Worm (Caenorhabditis elegans) whole organism, L1 larva: ENCODE results near the gene pgph-1.
"Not testable (repeated sequence)": the region's sequence is repeated elsewhere in the genome, so short reads cannot be mapped to it uniquely, and the experiment has no call there.

ENCODE experiments used
- C16A3.4 ChIP-seq: fragments of 150-350 bp; optimal IDR thresholded peaks from 2 replicates; lab custom pipeline; 2014; ENCODE audit warnings: missing biosample characterization, missing genetic modification characterization
- C34B4.2 ChIP-seq: sonication (generic microtip); optimal IDR thresholded peaks from 2 replicates; lab custom pipeline; 2017; ENCODE audit warnings: mild to moderate bottlenecking, missing genetic modification characterization, missing compliant biosample characterization
- F16B12.6 ChIP-seq: fragments of 150-350 bp; optimal IDR thresholded peaks from 2 replicates; lab custom pipeline; 2014; ENCODE audit warnings: missing biosample characterization, missing genetic modification characterization
- alr-1 ChIP-seq: fragments of 200-800 bp; sonication (Bioruptor generic); optimal IDR thresholded peaks from 2 replicates; lab custom pipeline; 2018; ENCODE audit warnings: borderline replicate concordance, mild to moderate bottlenecking, missing genetic modification characterization, missing compliant biosample characterization
- blmp-1 ChIP-seq: fragments of 150-350 bp; optimal IDR thresholded peaks from 2 replicates; lab custom pipeline; 2014; ENCODE audit warnings: missing biosample characterization, missing genetic modification characterization
- ceh-63 ChIP-seq: fragments of 200-800 bp; sonication (Bioruptor generic); optimal IDR thresholded peaks from 2 replicates; lab custom pipeline; 2018; ENCODE audit warnings: mild to moderate bottlenecking, missing genetic modification characterization, missing compliant biosample characterization
- ceh-82 ChIP-seq, 3 experiments: fragments of 150-350 bp in 1 of 3; sonication (generic microtip) in 2 of 3; optimal IDR thresholded peaks; 2 replicates each; lab custom pipeline; 2014 to 2017; ENCODE audit warnings: missing biosample characterization in 3 of 3, missing genetic modification characterization in 3 of 3
- ceh-90 ChIP-seq: sonication (generic microtip); optimal IDR thresholded peaks from 2 replicates; lab custom pipeline; 2016; ENCODE audit warnings: missing genetic modification characterization, missing compliant biosample characterization
- dsc-1 ChIP-seq: sonication (generic microtip); optimal IDR thresholded peaks from 2 replicates; lab custom pipeline; 2016; ENCODE audit warnings: mild to moderate bottlenecking, missing genetic modification characterization, missing compliant biosample characterization
- efl-1 ChIP-seq, 4 experiments: fragments of 150-350 bp; optimal IDR thresholded peaks in 3 of 4; peaks in 1 of 4; 1 replicate in 1 of 4; 2 replicates in 3 of 4; lab custom pipeline; 2014; ENCODE audit warnings: missing biosample characterization in 2 of 4, missing genetic modification characterization in 2 of 4, missing genetic modification reagents in 2 of 4
- egl-13 ChIP-seq: sonication (generic microtip); optimal IDR thresholded peaks from 2 replicates; lab custom pipeline; 2016; ENCODE audit warnings: missing genotype, missing genetic modification reagents, missing genetic modification characterization, missing compliant biosample characterization
- elt-3 ChIP-seq, 6 experiments: fragments of 150-350 bp in 1 of 6; sonication (generic microtip); optimal IDR thresholded peaks; 2 replicates each; lab custom pipeline; 2017 to 2018; ENCODE audit warnings: missing biosample characterization in 6 of 6, missing genetic modification characterization in 6 of 6, inconsistent platforms in 1 of 6
- ets-5 ChIP-seq: fragments of 200-800 bp; sonication (Bioruptor generic); IDR thresholded peaks from 2 replicates; pipeline ENCODE4 v1.3.6; 2022; ENCODE audit warnings: missing genetic modification characterization, missing compliant biosample characterization
- fkh-10 ChIP-seq: sonication (generic microtip); optimal IDR thresholded peaks from 2 replicates; lab custom pipeline; 2017; ENCODE audit warnings: missing biosample characterization, missing genetic modification reagents, missing genetic modification characterization
- fkh-8 ChIP-seq: sonication (generic microtip); optimal IDR thresholded peaks from 2 replicates; lab custom pipeline; 2016; ENCODE audit warnings: mild to moderate bottlenecking, missing genetic modification characterization, missing compliant biosample characterization
- fos-1 ChIP-seq: fragments of 150-350 bp; optimal IDR thresholded peaks from 2 replicates; lab custom pipeline; 2014; ENCODE audit warnings: missing biosample characterization, missing genetic modification characterization
- grh-1 ChIP-seq: fragments of 200-800 bp; sonication (Bioruptor generic); IDR thresholded peaks from 2 replicates; pipeline ENCODE4 v1.3.6; 2022; ENCODE audit warnings: missing genetic modification reagents, missing genetic modification characterization, missing compliant biosample characterization
- hlh-4 ChIP-seq: sonication (generic microtip); optimal IDR thresholded peaks from 2 replicates; lab custom pipeline; 2016; ENCODE audit warnings: mild to moderate bottlenecking, missing genetic modification characterization, missing compliant biosample characterization
- lin-15B ChIP-seq: fragments of 150-350 bp; sonication (generic microtip); optimal IDR thresholded peaks from 3 replicates; lab custom pipeline; 2014; ENCODE audit warnings: missing biosample characterization, missing genetic modification characterization
- lin-39 ChIP-seq: fragments of 150-350 bp; optimal IDR thresholded peaks from 2 replicates; lab custom pipeline; 2014; ENCODE audit warnings: missing biosample characterization, missing genetic modification reagents, missing genetic modification characterization
- mab-9 ChIP-seq: fragments of 200-800 bp; sonication (Bioruptor generic); IDR thresholded peaks from 2 replicates; pipeline ENCODE4 v1.3.6; 2022; ENCODE audit warnings: missing genetic modification reagents, missing genetic modification characterization, missing compliant biosample characterization
- nhr-19 ChIP-seq: fragments of 200-800 bp; sonication (Bioruptor generic); conservative IDR thresholded peaks from 2 replicates; pipeline ENCODE4 v1.3.6; 2022; ENCODE audit warnings: missing genetic modification characterization, missing compliant biosample characterization
- nhr-47 ChIP-seq: sonication (generic microtip); optimal IDR thresholded peaks from 2 replicates; lab custom pipeline; 2016; ENCODE audit warnings: mild to moderate bottlenecking, missing genetic modification characterization, moderate library complexity, missing compliant biosample characterization
- nhr-71 ChIP-seq: sonication (generic microtip); optimal IDR thresholded peaks from 2 replicates; lab custom pipeline; 2016; ENCODE audit warnings: mild to moderate bottlenecking, missing genetic modification characterization, moderate library complexity, missing compliant biosample characterization
- pax-3 ChIP-seq: fragments of 200-800 bp; sonication (Bioruptor generic); optimal IDR thresholded peaks from 2 replicates; lab custom pipeline; 2018; ENCODE audit warnings: mild to moderate bottlenecking, missing genetic modification characterization, moderate library complexity, missing compliant biosample characterization
- rnt-1 ChIP-seq: sonication (generic microtip); optimal IDR thresholded peaks from 2 replicates; lab custom pipeline; 2016; ENCODE audit warnings: mild to moderate bottlenecking, missing genetic modification characterization, moderate library complexity, missing compliant biosample characterization
- skn-1 ChIP-seq: fragments of 150-350 bp; optimal IDR thresholded peaks from 2 replicates; lab custom pipeline; 2014; ENCODE audit warnings: missing biosample characterization, missing genetic modification characterization
- snu-23 ChIP-seq: sonication (generic microtip); optimal IDR thresholded peaks from 2 replicates; lab custom pipeline; 2016; ENCODE audit warnings: missing genetic modification characterization, missing compliant biosample characterization
- sox-4 ChIP-seq: sonication (generic microtip); optimal IDR thresholded peaks from 2 replicates; lab custom pipeline; 2016; ENCODE audit warnings: missing genetic modification characterization, missing compliant biosample characterization
- swsn-7 ChIP-seq: sonication (generic microtip); optimal IDR thresholded peaks from 2 replicates; lab custom pipeline; 2016; ENCODE audit warnings: missing genetic modification characterization, missing compliant biosample characterization
- tlp-1 ChIP-seq: fragments of 150-350 bp; optimal IDR thresholded peaks from 2 replicates; lab custom pipeline; 2014; ENCODE audit warnings: missing biosample characterization, missing genetic modification characterization
- ztf-11 ChIP-seq, 2 experiments: sonication (generic microtip); optimal IDR thresholded peaks; 2 replicates each; lab custom pipeline; 2016 to 2017; ENCODE audit warnings: missing genetic modification characterization in 2 of 2, missing biosample characterization in 1 of 2, missing compliant biosample characterization in 1 of 2

Gene pgph-1

ce11 chrV:5755203-5755693, 1.9 kb upstream of the pgph-1 start, which contains the start of gene K09H11.11:
Gene K09H11.11 (minus strand): TSS chrV:5755253.
- not testable (repeated sequence) for TF ChIP-seq ceh-82 (tag; optimal IDR thresholded peaks at IDR 0.05; lab: Kevin White, UChicago); sox-4 (tag; lab: Kevin White, UChicago); rnt-1

- TF ChIP-seq mab-9 (GFP tag; lab: Robert Waterston, UW) (no peak), F16B12.6 (tag; lab: Kevin White, UChicago) (no peak), grh-1 (GFP tag; lab: Robert Waterston, UW) (no peak), efl-1 (optimal IDR thresholded peaks at IDR 0.05; lab: Kevin White, UChicago) (no peak), efl-1 (GFP tag; optimal IDR thresholded peaks at IDR 0.05 in 1 of 2; lab: Kevin White, UChicago) (peak in 1 of 2 experiments; percentile 18), fos-1 (tag; lab: Kevin White, UChicago) (no peak), swsn-7 (no peak), ceh-63 (no peak)
Measured at ce11 chrV:5747519-5747918, 5.8 kb downstream of the pgph-1 start, which contains the start of gene acds-10. Gene acds-10 (plus strand): TSS chrV:5747819.

- no peak for TF ChIP-seq nhr-19 (GFP tag; lab: Robert Waterston, UW)
- no peak for TF ChIP-seq swsn-7
- peak; percentile 77 for TF ChIP-seq ceh-63
- TF ChIP-seq, all 84 proteins: peak for 1
Measured at ce11 chrV:5746237-5746636, 7.1 kb downstream of the pgph-1 start.

- TF ChIP-seq tlp-1 (tag; lab: Kevin White, UChicago) (no peak), nhr-47 (tag; lab: Kevin White, UChicago) (peak; percentile 22), fos-1 (tag; lab: Kevin White, UChicago) (no peak), egl-13 (peak; percentile 55), dsc-1 (tag; lab: Kevin White, UChicago) (peak; percentile 87)
- TF ChIP-seq, all 84 proteins: peak for 3
Measured at ce11 chrV:5741237-5741636, 12.1 kb downstream of the pgph-1 start.

- TF ChIP-seq nhr-71 (tag; lab: Kevin White, UChicago) (peak; percentile 34), dsc-1 (tag; lab: Kevin White, UChicago) (peak; percentile 85), nhr-47 (tag; lab: Kevin White, UChicago) (peak; percentile 7), pax-3 (tag; lab: Kevin White, UChicago) (peak; percentile 29), fkh-8 (tag; lab: Kevin White, UChicago) (peak; percentile 51), sox-4 (tag; lab: Kevin White, UChicago) (peak; percentile 35), ets-5 (GFP tag; lab: Robert Waterston, UW) (no peak), efl-1 (optimal IDR thresholded peaks at IDR 0.05; lab: Kevin White, UChicago) (no peak), efl-1 (GFP tag; optimal IDR thresholded peaks at IDR 0.05 in 1 of 2; lab: Kevin White, UChicago) (peak in 1 of 2 experiments; percentile 87), ceh-63 (no peak), fkh-10 (GFP tag; lab: Kevin White, UChicago) (no peak)
Measured at ce11 chrV:5739438-5739837, 13.9 kb downstream of the pgph-1 start.

- TF ChIP-seq alr-1 (tag; lab: Kevin White, UChicago) (no peak), blmp-1 (tag; lab: Kevin White, UChicago) (no peak), efl-1 (optimal IDR thresholded peaks at IDR 0.05; lab: Kevin White, UChicago) (no peak), efl-1 (GFP tag; optimal IDR thresholded peaks at IDR 0.05 in 1 of 2; lab: Kevin White, UChicago) (no peak), C34B4.2 (tag; lab: Kevin White, UChicago) (no peak), grh-1 (GFP tag; lab: Robert Waterston, UW) (no peak), fos-1 (tag; lab: Kevin White, UChicago) (no peak), elt-3 (tag; optimal IDR thresholded peaks at IDR 0.05; lab: Kevin White, UChicago) (no peak), lin-15B (no peak), ceh-90 (no peak), skn-1 (no peak), lin-39 (no peak), C16A3.4 (tag; lab: Kevin White, UChicago) (no peak), ztf-11 (tag; optimal IDR thresholded peaks at IDR 0.05; lab: Kevin White, UChicago) (no peak), snu-23 (no peak), hlh-4 (tag; lab: Kevin White, UChicago) (no peak), dsc-1 (tag; lab: Kevin White, UChicago) (no peak)
Measured at ce11 chrV:5736068-5736467, 17.3 kb downstream of the pgph-1 start, which contains the start of gene K09H11.6. Gene K09H11.6 (minus strand): TSS chrV:5736168.
